Worm (Caenorhabditis elegans): ENCODE results near the gene T03F6.9.
A peak's percentile ranks its signal among the peaks of the same experiment; 100 is the strongest.

DNA sequence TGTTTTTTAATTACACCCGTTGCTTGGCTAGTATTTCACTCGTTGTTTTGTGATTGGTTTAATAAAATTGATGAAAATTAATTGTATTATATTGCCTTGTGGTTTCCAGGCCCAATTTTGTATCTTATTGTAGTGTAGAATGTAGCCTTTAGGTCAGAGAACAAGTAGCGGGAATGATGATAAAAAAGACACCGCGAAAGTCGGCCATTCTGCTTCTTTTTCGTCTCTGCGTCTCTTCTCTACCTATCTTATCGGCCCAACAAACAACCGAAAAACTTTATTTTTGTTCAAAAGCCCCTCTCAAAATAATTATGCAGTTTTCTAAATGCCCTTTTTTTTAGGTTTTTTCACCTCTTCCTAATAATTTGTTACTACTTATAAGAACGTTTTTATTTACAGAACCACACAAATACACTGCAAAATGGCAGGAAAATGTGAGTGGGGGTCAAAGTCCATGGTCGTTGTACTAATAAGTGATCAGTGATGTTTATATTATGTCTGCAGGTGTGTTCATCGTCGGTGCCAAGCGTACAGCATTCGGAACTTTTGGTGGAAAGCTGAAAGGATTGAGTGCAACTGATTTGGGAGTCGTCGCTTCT, 26.2 kb downstream of the T03F6.9 start, which contains the start of gene acaa-2:
- TF ChIP-seq W03F9.2 (tag; optimal IDR thresholded peaks at IDR 0.05) (peak; percentile 10), him-1 (tag; optimal IDR thresholded peaks at IDR 0.05) (no peak)
